Fruit fly (Drosophila melanogaster) whole organism, embryonic: ENCODE measurements around the gene ebd1.

ENCODE experiments used
- Atf6 ChIP-seq: fragments of 200-800 bp; sonication (Bioruptor generic); IDR thresholded peaks from 2 replicates; pipeline ENCODE4 v1.3.6; 2022; ENCODE audit warnings: missing biosample characterization, missing genetic modification characterization
- CG12104 ChIP-seq: fragments of 200-800 bp; sonication (Bioruptor generic); optimal IDR thresholded peaks from 3 replicates; lab custom pipeline; 2016; ENCODE audit warnings: missing biosample characterization, missing genetic modification characterization
- CG14667 ChIP-seq: fragments of 200-800 bp; sonication (Bioruptor generic); IDR thresholded peaks from 2 replicates; pipeline ENCODE4 v1.3.6; 2022; ENCODE audit warnings: missing biosample characterization, missing genetic modification characterization
- CG17186 ChIP-seq: fragments of 200-800 bp; sonication (Bioruptor generic); optimal IDR thresholded peaks from 3 replicates; lab custom pipeline; 2017; ENCODE audit warnings: missing biosample characterization, missing genetic modification reagents, missing genetic modification characterization
- CG2120 ChIP-seq: fragments of 200-800 bp; sonication (Bioruptor generic); optimal IDR thresholded peaks from 3 replicates; lab custom pipeline; 2016; ENCODE audit warnings: missing biosample characterization, missing genetic modification characterization
- CG2712 ChIP-seq: fragments of 200-800 bp; optimal IDR thresholded peaks from 3 replicates; lab custom pipeline; 2019; ENCODE audit warnings: missing biosample characterization, mild to moderate bottlenecking, missing genetic modification characterization, moderate library complexity
- CG30431 ChIP-seq: fragments of 200-800 bp; sonication (Bioruptor generic); optimal IDR thresholded peaks from 2 replicates; lab custom pipeline; 2017; ENCODE audit warnings: missing biosample characterization, missing genetic modification characterization
- CG3163 ChIP-seq: fragments of 200-800 bp; sonication (Bioruptor generic); optimal IDR thresholded peaks from 3 replicates; lab custom pipeline; 2016; ENCODE audit warnings: missing biosample characterization, missing genetic modification characterization
- CG32767 ChIP-seq: fragments of 200-800 bp; sonication (Bioruptor generic); IDR thresholded peaks from 2 replicates; pipeline ENCODE4 v1.3.6; 2022; ENCODE audit warnings: missing biosample characterization, missing genetic modification characterization
- CG7357 ChIP-seq: fragments of 200-800 bp; sonication (Bioruptor generic); IDR thresholded peaks from 3 replicates; pipeline ENCODE4 v1.3.6; 2022; ENCODE audit warnings: missing biosample characterization, missing genetic modification characterization
- CG8359 ChIP-seq: fragments of 200-800 bp; sonication (Bioruptor generic); optimal IDR thresholded peaks from 2 replicates; lab custom pipeline; 2017; ENCODE audit warnings: missing biosample characterization, mild to moderate bottlenecking, missing genetic modification characterization, borderline replicate concordance
- CG8924 ChIP-seq: fragments of 200-800 bp; optimal IDR thresholded peaks from 3 replicates; lab custom pipeline; 2019; ENCODE audit warnings: missing biosample characterization, mild to moderate bottlenecking, missing genetic modification characterization, moderate library complexity
- Deaf1 ChIP-seq: fragments of 200-800 bp; optimal IDR thresholded peaks from 3 replicates; lab custom pipeline; 2019; ENCODE audit warnings: missing biosample characterization, mild to moderate bottlenecking, missing genetic modification characterization, moderate library complexity
- Ets65A ChIP-seq: fragments of 200-800 bp; sonication (Bioruptor generic); peaks from one replicate; lab custom pipeline; 2016; ENCODE audit warnings: missing biosample characterization, missing genetic modification characterization
- Max ChIP-seq: fragments of 200-800 bp; sonication (Bioruptor generic); optimal IDR thresholded peaks from 2 replicates; lab custom pipeline; 2016; ENCODE audit warnings: missing biosample characterization, mild to moderate bottlenecking, missing genetic modification characterization
- Nf-YA ChIP-seq: fragments of 200-800 bp; sonication (Bioruptor generic); IDR thresholded peaks from 2 replicates; pipeline ENCODE4 v1.3.6; 2022; ENCODE audit warnings: missing biosample characterization, missing genetic modification characterization
- abd-A ChIP-seq: fragments of 200-800 bp; sonication (Bioruptor generic); optimal IDR thresholded peaks from 3 replicates; lab custom pipeline; 2019; ENCODE audit warnings: missing biosample characterization, mild to moderate bottlenecking, missing genetic modification characterization, moderate library complexity
- amos ChIP-seq: fragments of 200-800 bp; sonication (Bioruptor generic); IDR thresholded peaks from 2 replicates; pipeline ENCODE4 v1.3.6; 2022; ENCODE audit warnings: missing biosample characterization, missing genetic modification characterization; ENCODE audit not compliant: partially characterized antibody
- ara ChIP-seq: fragments of 200-800 bp; sonication (Bioruptor generic); IDR thresholded peaks from 2 replicates; pipeline ENCODE4 v1.3.6; 2022; ENCODE audit warnings: missing biosample characterization, missing genetic modification characterization
- chm ChIP-seq: fragments of 200-800 bp; sonication (Bioruptor generic); IDR thresholded peaks from 2 replicates; pipeline ENCODE4 v1.3.6; 2022; ENCODE audit warnings: missing biosample characterization, missing genetic modification characterization
- corto ChIP-seq: fragments of 200-800 bp; sonication (Bioruptor generic); optimal IDR thresholded peaks from 2 replicates; lab custom pipeline; 2016; ENCODE audit warnings: missing biosample characterization, mild to moderate bottlenecking, missing genetic modification characterization, moderate library complexity
- ems ChIP-seq: fragments of 200-800 bp; sonication (Bioruptor generic); optimal IDR thresholded peaks from 3 replicates; lab custom pipeline; 2016; ENCODE audit warnings: missing biosample characterization, missing genetic modification characterization
- gce ChIP-seq: fragments of 200-800 bp; sonication (Bioruptor generic); IDR thresholded peaks from 3 replicates; pipeline ENCODE4 v1.3.6; 2022; ENCODE audit warnings: missing biosample characterization, missing genetic modification characterization
- gfzf ChIP-seq: fragments of 200-800 bp; sonication (Bioruptor generic); optimal IDR thresholded peaks from 2 replicates; lab custom pipeline; 2016; ENCODE audit warnings: missing biosample characterization, mild to moderate bottlenecking, missing genetic modification characterization, moderate library complexity
- grau ChIP-seq: fragments of 200-800 bp; optimal IDR thresholded peaks from 3 replicates; lab custom pipeline; 2019; ENCODE audit warnings: missing biosample characterization, mild to moderate bottlenecking, missing genetic modification characterization, moderate library complexity
- hkb ChIP-seq, 2 experiments: fragments of 200-800 bp in 1 of 2; fragments of >200 bp in 1 of 2; sonication (Bioruptor generic) in 1 of 2; IDR thresholded peaks in 1 of 2; optimal IDR thresholded peaks in 1 of 2; 2 replicates each; pipeline versions ENCODE4 v1.3.6 to Lab custom; 2017 to 2022; ENCODE audit warnings: missing biosample characterization in 1 of 2, missing genetic modification characterization in 1 of 2
- lbe ChIP-seq: fragments of 200-800 bp; sonication (Bioruptor generic); optimal IDR thresholded peaks from 2 replicates; lab custom pipeline; 2016; ENCODE audit warnings: missing biosample characterization, mild to moderate bottlenecking, missing genetic modification characterization
- lov ChIP-seq, 2 experiments: fragments of 200-800 bp in 1 of 2; fragments of >200 bp in 1 of 2; sonication (Bioruptor generic) in 1 of 2; IDR thresholded peaks in 1 of 2; optimal IDR thresholded peaks in 1 of 2; 2 replicates in 1 of 2; 3 replicates in 1 of 2; pipeline versions ENCODE4 v1.3.6 to Lab custom; 2017 to 2022; ENCODE audit warnings: missing biosample characterization in 1 of 2, missing genetic modification characterization in 1 of 2
- psq ChIP-seq: fragments of 200-800 bp; sonication (Bioruptor generic); optimal IDR thresholded peaks from 2 replicates; lab custom pipeline; 2017; ENCODE audit warnings: missing biosample characterization, missing genetic modification characterization
- sens ChIP-seq: fragments of 200-800 bp; sonication (Bioruptor generic); peaks from one replicate; lab custom pipeline; 2016; ENCODE audit warnings: missing biosample characterization, missing genetic modification characterization
- seq ChIP-seq: fragments of 200-800 bp; sonication (Bioruptor generic); IDR thresholded peaks from 2 replicates; pipeline ENCODE4 v1.3.6; 2022; ENCODE audit warnings: missing biosample characterization, missing genetic modification characterization
- stc ChIP-seq: fragments of 200-800 bp; sonication (Bioruptor generic); IDR thresholded peaks from 2 replicates; pipeline ENCODE4 v1.3.6; 2022; ENCODE audit warnings: missing biosample characterization, missing genetic modification characterization
- trem ChIP-seq: fragments of 200-800 bp; optimal IDR thresholded peaks from 3 replicates; lab custom pipeline; 2019; ENCODE audit warnings: missing biosample characterization, mild to moderate bottlenecking, missing genetic modification characterization, moderate library complexity
- z ChIP-seq: fragments of 200-800 bp; sonication (Bioruptor generic); IDR thresholded peaks from 3 replicates; pipeline ENCODE4 v1.3.6; 2022; ENCODE audit warnings: missing biosample characterization, missing genetic modification characterization

Gene ebd1

dm6 chr3L:731469-731868, 46.1 kb upstream of the ebd1 start (continued):
- TF ChIP-seq amos (GFP tag; lab: Robert Waterston, UW) (no peak), abd-A (tag; lab: Kevin White, UChicago) (no peak), CG3163 (GFP tag; lab: Kevin White, UChicago) (no peak), CG8924 (tag; lab: Kevin White, UChicago) (no peak), trem (tag; lab: Kevin White, UChicago) (no peak)

dm6 chr3L:729345-729744, 44.0 kb upstream of the ebd1 start:
- TF ChIP-seq CG2712 (tag; lab: Kevin White, UChicago) (no peak), hkb (optimal IDR thresholded peaks at IDR 0.05; lab: Kevin White, UChicago) (peak; percentile 8), hkb (GFP tag; IDR thresholded peaks at IDR 0.05; lab: Robert Waterston, UW) (no peak), gfzf (GFP tag; lab: Kevin White, UChicago) (no peak)
- TF ChIP-seq, all 482 proteins: peak for 1

- no peak for TF ChIP-seq Deaf1 (tag; lab: Kevin White, UChicago)
- no peak for TF ChIP-seq psq (GFP tag; lab: Kevin White, UChicago)
- no peak for TF ChIP-seq seq
- no peak for TF ChIP-seq CG2120 (GFP tag; lab: Kevin White, UChicago)
- no peak for TF ChIP-seq Atf6 (GFP tag; lab: Robert Waterston, UW)
- TF ChIP-seq sens (GFP tag; lab: Kevin White, UChicago): peak; percentile 49
- no peak for TF ChIP-seq Max
- no peak for TF ChIP-seq CG14667
Measured at dm6 chr3L:728579-728978, 43.2 kb upstream of the ebd1 start.

- TF ChIP-seq gce: no peak
- TF ChIP-seq CG7357 (GFP tag; lab: Robert Waterston, UW): no peak
- peak; percentile 70 for TF ChIP-seq Ets65A (GFP tag; lab: Kevin White, UChicago)
- peak; percentile 81 for TF ChIP-seq corto
- TF ChIP-seq CG32767 (GFP tag; lab: Robert Waterston, UW): no peak
- TF ChIP-seq lbe (GFP tag; lab: Kevin White, UChicago): peak; percentile 85
Measured at dm6 chr3L:727874-728273, 42.5 kb upstream of the ebd1 start.

dm6 chr3L:727190-727589, 41.8 kb upstream of the ebd1 start:
- TF ChIP-seq sens (GFP tag; lab: Kevin White, UChicago): peak; percentile 79
- TF ChIP-seq z: 0 out of 3 replicates have a peak, but pooled peaks have one; percentile 29
- no peak for TF ChIP-seq CG8359 (GFP tag; lab: Kevin White, UChicago)
- TF ChIP-seq CG17186 (GFP tag; lab: Kevin White, UChicago): no peak
- no peak for TF ChIP-seq lov (optimal IDR thresholded peaks at IDR 0.05; lab: Kevin White, UChicago)
- TF ChIP-seq lov (GFP tag; IDR thresholded peaks at IDR 0.05; lab: Robert Waterston, UW): no peak
- TF ChIP-seq stc (GFP tag; lab: Robert Waterston, UW): no peak
- no peak for TF ChIP-seq Nf-YA
- no peak for TF ChIP-seq ems (GFP tag; lab: Kevin White, UChicago)
- peak; percentile 34; the same call in 1 of the 2 replicates for TF ChIP-seq chm (GFP tag; lab: Robert Waterston, UW)
- TF ChIP-seq CG12104 (GFP tag; lab: Kevin White, UChicago): no peak
- 0 out of 2 replicates have a peak, but pooled peaks have one; percentile 15 for TF ChIP-seq ara
- TF ChIP-seq CG30431 (GFP tag; lab: Kevin White, UChicago): no peak
- peak; percentile 36 for TF ChIP-seq grau (tag; lab: Kevin White, UChicago)
